Fruit fly (Drosophila melanogaster): ENCODE results near the gene CG32017.

The CG32017 gene

dm6 chr4:1147166-1147565 lies 14.8 kb downstream of the CG32017 start, which contains the start of gene Kif3C:
Gene Kif3C, plus strand, starts transcription at chr4:1147466.
- TF ChIP-seq Myc (optimal IDR thresholded peaks at IDR 0.05) (no peak), Sin3A (optimal IDR thresholded peaks at IDR 0.05) (no peak), insv (optimal IDR thresholded peaks at IDR 0.05) (no peak), psq (optimal IDR thresholded peaks at IDR 0.05) (no peak)

DNA sequence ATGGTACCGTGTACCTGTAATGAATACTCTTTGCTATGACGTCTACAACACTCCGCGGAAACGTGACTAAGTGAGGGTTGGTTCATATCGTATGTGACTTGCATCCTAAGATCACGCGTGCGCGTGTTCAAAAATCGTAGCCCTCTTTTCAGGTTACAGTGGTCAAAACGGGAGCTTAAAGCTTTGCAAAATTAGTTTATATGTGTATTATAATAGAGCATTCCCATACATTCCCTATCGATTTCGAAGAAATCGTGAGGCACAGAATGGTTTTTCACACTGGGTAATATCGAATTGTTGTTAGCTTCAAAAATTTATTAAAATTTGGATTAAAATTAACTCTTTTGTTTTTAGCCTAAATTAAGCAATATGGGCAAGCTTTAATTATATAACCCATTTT lies 15.5 kb downstream of the CG32017 start:
- no peak for TF ChIP-seq h (optimal IDR thresholded peaks at IDR 0.05)
- TF ChIP-seq Myc (optimal IDR thresholded peaks at IDR 0.05) = no peak

dm6 chr4:1144715-1145114 lies 17.2 kb downstream of the CG32017 start:
- no peak for TF ChIP-seq Sin3A (optimal IDR thresholded peaks at IDR 0.05)
- no peak for TF ChIP-seq insv (optimal IDR thresholded peaks at IDR 0.05)
- TF ChIP-seq Myc (optimal IDR thresholded peaks at IDR 0.05) = no peak
- TF ChIP-seq ttk (optimal IDR thresholded peaks at IDR 0.05) = no peak
- TF ChIP-seq psq (optimal IDR thresholded peaks at IDR 0.05) = no peak
- no peak for TF ChIP-seq h (optimal IDR thresholded peaks at IDR 0.05)

- TF ChIP-seq Myc (optimal IDR thresholded peaks at IDR 0.05) = no peak
- TF ChIP-seq psq (optimal IDR thresholded peaks at IDR 0.05) = no peak
- no peak for TF ChIP-seq ttk (optimal IDR thresholded peaks at IDR 0.05)
- TF ChIP-seq Sin3A (optimal IDR thresholded peaks at IDR 0.05) = no peak
- TF ChIP-seq h (optimal IDR thresholded peaks at IDR 0.05) = no peak
- no peak for TF ChIP-seq insv (optimal IDR thresholded peaks at IDR 0.05)
Measured at dm6 chr4:1127000-1127399, 35.0 kb downstream of the CG32017 start.

dm6 chr4:1126290-1126689 lies 35.7 kb downstream of the CG32017 start, which contains the start of gene CG11155:
Gene CG11155, plus strand, starts transcription at chr4:1126602.
- TF ChIP-seq Myc (optimal IDR thresholded peaks at IDR 0.05) = no peak
- TF ChIP-seq Sin3A (optimal IDR thresholded peaks at IDR 0.05) = no peak
- no peak for TF ChIP-seq insv (optimal IDR thresholded peaks at IDR 0.05)
- TF ChIP-seq psq (optimal IDR thresholded peaks at IDR 0.05) = no peak
- TF ChIP-seq h (optimal IDR thresholded peaks at IDR 0.05) = no peak
- no peak for TF ChIP-seq ttk (optimal IDR thresholded peaks at IDR 0.05)

dm6 chr4:1124494-1124780 lies 37.5 kb downstream of the CG32017 start:
- no peak for TF ChIP-seq Sin3A (optimal IDR thresholded peaks at IDR 0.05)
- no peak for TF ChIP-seq psq (optimal IDR thresholded peaks at IDR 0.05)
- TF ChIP-seq insv (optimal IDR thresholded peaks at IDR 0.05) = no peak
- no peak for TF ChIP-seq Myc (optimal IDR thresholded peaks at IDR 0.05)
- no peak for TF ChIP-seq ttk (optimal IDR thresholded peaks at IDR 0.05)
- TF ChIP-seq h (optimal IDR thresholded peaks at IDR 0.05) = no peak

dm6 chr4:1123769-1124493 lies 38.0 kb downstream of the CG32017 start, which contains the start of gene Arf4:
Gene Arf4, plus strand, starts transcription at chr4:1124167.
- TF ChIP-seq Myc (optimal IDR thresholded peaks at IDR 0.05) (no peak), ttk (optimal IDR thresholded peaks at IDR 0.05) (no peak), Sin3A (optimal IDR thresholded peaks at IDR 0.05) (no peak), h (optimal IDR thresholded peaks at IDR 0.05) (no peak), insv (optimal IDR thresholded peaks at IDR 0.05) (no peak), psq (optimal IDR thresholded peaks at IDR 0.05) (no peak)

dm6 chr4:1122658-1123606 lies 39.0 kb downstream of the CG32017 start, which contains the start of gene Cals:
Gene Cals, minus strand, starts transcription at chr4:1123357.
- TF ChIP-seq ttk (optimal IDR thresholded peaks at IDR 0.05) (no peak), Myc (optimal IDR thresholded peaks at IDR 0.05) (no peak), h (optimal IDR thresholded peaks at IDR 0.05) (no peak), Sin3A (optimal IDR thresholded peaks at IDR 0.05) (no peak), insv (optimal IDR thresholded peaks at IDR 0.05) (no peak)

dm6 chr4:1121888-1122287 lies 40.1 kb downstream of the CG32017 start:
- no peak for TF ChIP-seq h (optimal IDR thresholded peaks at IDR 0.05)
- no peak for TF ChIP-seq insv (optimal IDR thresholded peaks at IDR 0.05)
- no peak for TF ChIP-seq Myc (optimal IDR thresholded peaks at IDR 0.05)
- TF ChIP-seq Sin3A (optimal IDR thresholded peaks at IDR 0.05) = no peak
- TF ChIP-seq ttk (optimal IDR thresholded peaks at IDR 0.05) = no peak
- no peak for TF ChIP-seq psq (optimal IDR thresholded peaks at IDR 0.05)

DNA sequence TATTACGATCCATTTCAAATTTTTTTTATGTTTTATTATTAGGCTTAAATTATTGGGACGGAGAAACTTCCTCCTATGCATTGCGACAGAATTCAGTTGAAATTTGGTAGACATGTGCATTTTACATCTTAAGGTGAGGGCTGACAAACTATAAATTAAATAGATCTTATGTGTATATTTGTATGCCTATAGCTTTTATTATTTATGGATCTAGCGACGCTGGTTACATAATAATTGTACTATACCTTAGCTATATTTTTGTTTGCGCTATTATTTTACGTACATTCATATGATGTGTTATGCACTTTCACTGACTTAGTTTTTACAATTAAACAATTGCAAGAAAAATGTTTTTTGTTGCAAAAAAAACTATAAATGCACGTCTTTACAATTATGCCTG lies 46.7 kb downstream of the CG32017 start:
- no peak for TF ChIP-seq psq (optimal IDR thresholded peaks at IDR 0.05)
- no peak for TF ChIP-seq h (optimal IDR thresholded peaks at IDR 0.05)
- TF ChIP-seq Myc (optimal IDR thresholded peaks at IDR 0.05) = no peak
- no peak for TF ChIP-seq ttk (optimal IDR thresholded peaks at IDR 0.05)
- TF ChIP-seq Sin3A (optimal IDR thresholded peaks at IDR 0.05) = no peak
- no peak for TF ChIP-seq insv (optimal IDR thresholded peaks at IDR 0.05)

- TF ChIP-seq insv (optimal IDR thresholded peaks at IDR 0.05) (no peak), Sin3A (optimal IDR thresholded peaks at IDR 0.05) (no peak), ttk (optimal IDR thresholded peaks at IDR 0.05) (no peak), h (optimal IDR thresholded peaks at IDR 0.05) (no peak), Myc (optimal IDR thresholded peaks at IDR 0.05) (no peak), psq (optimal IDR thresholded peaks at IDR 0.05) (no peak)
Measured at dm6 chr4:1112867-1113769, 48.8 kb downstream of the CG32017 start.
